Fruit fly (Drosophila melanogaster): Measurements from ENCODE around the gene stck.

DNA sequence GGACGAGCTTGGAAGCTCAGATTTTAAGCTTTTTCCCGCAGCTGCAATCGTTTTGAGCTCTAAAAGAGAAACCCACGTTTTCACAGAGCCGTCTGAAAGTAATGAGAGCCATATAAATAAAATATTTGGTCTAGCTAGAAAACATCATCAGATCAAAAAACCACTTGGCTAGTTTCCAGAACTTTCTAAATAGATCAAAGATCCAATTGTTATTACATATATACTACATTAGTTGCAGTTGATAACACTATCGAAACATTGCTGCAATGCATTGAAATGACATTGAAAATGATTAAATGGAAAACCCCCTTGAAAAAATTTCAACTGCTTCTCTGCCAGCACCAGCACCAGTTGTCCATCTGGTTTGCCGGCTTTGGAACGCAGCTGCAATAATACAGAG lies 1.8 kb upstream of the stck start:
- no peak for TF ChIP-seq CG8478 (optimal IDR thresholded peaks at IDR 0.05)
- no peak for TF ChIP-seq CTCF (optimal IDR thresholded peaks at IDR 0.05)
